Fruit fly (Drosophila melanogaster) whole organism, embryonic: ENCODE measurements around the gene CG46440.
A peak's percentile ranks its signal among the peaks of the same experiment; 100 is the strongest.

Source experiments
- Abd-B ChIP-seq: fragments of 200-800 bp; sonication (Bioruptor generic); optimal IDR thresholded peaks from 2 replicates; lab custom pipeline; 2018; ENCODE audit warnings: missing biosample characterization, mild to moderate bottlenecking, missing genetic modification characterization, moderate library complexity
- Bgb ChIP-seq: fragments of 200-800 bp; sonication (Bioruptor generic); IDR thresholded peaks from 2 replicates; pipeline ENCODE4 v1.3.6; 2022; ENCODE audit warnings: missing biosample characterization, missing genetic modification characterization; ENCODE audit not compliant: partially characterized antibody
- CG10267 ChIP-seq: fragments of 200-800 bp; sonication (Bioruptor generic); optimal IDR thresholded peaks from 2 replicates; lab custom pipeline; 2018; ENCODE audit warnings: missing biosample characterization, mild to moderate bottlenecking, missing genetic modification characterization, moderate library complexity
- CG11085 ChIP-seq: fragments of 200-800 bp; sonication (Bioruptor generic); IDR thresholded peaks from 2 replicates; pipeline ENCODE4 v1.3.6; 2022; ENCODE audit warnings: missing biosample characterization, missing genetic modification characterization
- CG11398 ChIP-seq: fragments of 200-800 bp; sonication (Bioruptor generic); optimal IDR thresholded peaks from 2 replicates; lab custom pipeline; 2016; ENCODE audit warnings: missing biosample characterization, missing genetic modification characterization
- CG12299 ChIP-seq: fragments of 200-800 bp; sonication (Bioruptor generic); optimal IDR thresholded peaks from 2 replicates; lab custom pipeline; 2018; ENCODE audit warnings: missing biosample characterization, mild to moderate bottlenecking, missing genetic modification characterization
- CG15073 ChIP-seq: fragments of 200-800 bp; sonication (Bioruptor generic); optimal IDR thresholded peaks from 2 replicates; lab custom pipeline; 2016; ENCODE audit warnings: missing biosample characterization, missing genetic modification characterization
- CG15269 ChIP-seq: fragments of 200-800 bp; sonication (Bioruptor generic); optimal IDR thresholded peaks from 2 replicates; lab custom pipeline; 2018; ENCODE audit warnings: missing biosample characterization, mild to moderate bottlenecking, missing genetic modification characterization, moderate library complexity
- CG17829 ChIP-seq: fragments of 200-800 bp; optimal IDR thresholded peaks from 2 replicates; lab custom pipeline; 2019; ENCODE audit warnings: missing biosample characterization, mild to moderate bottlenecking, missing genetic modification characterization, moderate library complexity
- CG18764 ChIP-seq: fragments of 200-800 bp; sonication (Bioruptor generic); optimal IDR thresholded peaks from 3 replicates; lab custom pipeline; 2016; ENCODE audit warnings: missing biosample characterization, missing genetic modification characterization
- CG6791 ChIP-seq: fragments of 200-800 bp; sonication (Bioruptor generic); IDR thresholded peaks from 3 replicates; pipeline ENCODE4 v1.3.6; 2022; ENCODE audit warnings: missing biosample characterization, missing genetic modification characterization; ENCODE audit not compliant: partially characterized antibody
- CG7357 ChIP-seq: fragments of 200-800 bp; sonication (Bioruptor generic); IDR thresholded peaks from 3 replicates; pipeline ENCODE4 v1.3.6; 2022; ENCODE audit warnings: missing biosample characterization, missing genetic modification characterization
- Dip2 ChIP-seq: fragments of 200-800 bp; sonication (Bioruptor generic); IDR thresholded peaks from 2 replicates; pipeline ENCODE4 v1.3.6; 2022; ENCODE audit warnings: missing biosample characterization, missing genetic modification characterization
- Doc3 ChIP-seq: fragments of 200-800 bp; sonication (Bioruptor generic); IDR thresholded peaks from 3 replicates; pipeline ENCODE4 v1.3.6; 2022; ENCODE audit warnings: missing biosample characterization, missing genetic modification characterization; ENCODE audit not compliant: partially characterized antibody
- Dp ChIP-seq: fragments of 200-800 bp; sonication (Bioruptor generic); optimal IDR thresholded peaks from 2 replicates; lab custom pipeline; 2018; ENCODE audit warnings: missing biosample characterization, mild to moderate bottlenecking, missing genetic modification characterization, moderate library complexity
- Dref ChIP-seq: fragments of 200-800 bp; sonication (Bioruptor generic); IDR thresholded peaks from 2 replicates; pipeline ENCODE4 v1.3.6; 2022; ENCODE audit warnings: missing biosample characterization, missing genetic modification characterization
- E2f1 ChIP-seq: fragments of 200-800 bp; sonication (Bioruptor generic); IDR thresholded peaks from 2 replicates; pipeline ENCODE4 v1.3.6; 2022; ENCODE audit warnings: missing biosample characterization, missing genetic modification characterization
- Fer3 ChIP-seq: fragments of 200-800 bp; sonication (Bioruptor generic); optimal IDR thresholded peaks from 2 replicates; lab custom pipeline; 2018; ENCODE audit warnings: missing biosample characterization, mild to moderate bottlenecking, missing genetic modification characterization, moderate library complexity
- Hmr ChIP-seq: fragments of 200-800 bp; sonication (Bioruptor generic); optimal IDR thresholded peaks from 3 replicates; lab custom pipeline; 2017; ENCODE audit warnings: mild to moderate bottlenecking, missing biosample characterization, missing genetic modification reagents, missing genetic modification characterization
- Oaz ChIP-seq: fragments of 200-800 bp; sonication (Bioruptor generic); IDR thresholded peaks from 2 replicates; pipeline ENCODE4 v1.3.6; 2022; ENCODE audit warnings: missing biosample characterization, missing genetic modification characterization
- Scr ChIP-seq: fragments of 200-800 bp; sonication (Bioruptor generic); IDR thresholded peaks from 2 replicates; pipeline ENCODE4 v1.3.6; 2022; ENCODE audit warnings: missing biosample characterization, missing genetic modification characterization; ENCODE audit not compliant: partially characterized antibody
- Spps ChIP-seq: fragments of 200-800 bp; sonication (Bioruptor generic); optimal IDR thresholded peaks from 2 replicates; lab custom pipeline; 2018; ENCODE audit warnings: missing biosample characterization, mild to moderate bottlenecking, missing genetic modification characterization
- Xbp1 ChIP-seq: fragments of 200-800 bp; sonication (Bioruptor generic); optimal IDR thresholded peaks from 3 replicates; lab custom pipeline; 2016; ENCODE audit warnings: missing biosample characterization, mild to moderate bottlenecking, missing genetic modification characterization
- ab ChIP-seq: fragments of 200-800 bp; sonication (Bioruptor generic); optimal IDR thresholded peaks from 2 replicates; lab custom pipeline; 2016; ENCODE audit warnings: missing biosample characterization, missing genetic modification characterization
- amos ChIP-seq: fragments of 200-800 bp; sonication (Bioruptor generic); IDR thresholded peaks from 2 replicates; pipeline ENCODE4 v1.3.6; 2022; ENCODE audit warnings: missing biosample characterization, missing genetic modification characterization; ENCODE audit not compliant: partially characterized antibody
- cad ChIP-seq: fragments of >200 bp; optimal IDR thresholded peaks from 2 replicates; lab custom pipeline; 2017; ENCODE audit warnings: missing biosample characterization, missing genetic modification characterization
- caup ChIP-seq: fragments of 200-800 bp; sonication (Bioruptor generic); optimal IDR thresholded peaks from 3 replicates; lab custom pipeline; 2017; ENCODE audit warnings: missing biosample characterization, mild to moderate bottlenecking, missing genetic modification characterization, moderate library complexity; ENCODE audit not compliant: severe bottlenecking
- chif ChIP-seq, 2 experiments: fragments of 200-800 bp; sonication (Bioruptor generic); optimal IDR thresholded peaks; 3 replicates each; lab custom pipeline; 2016; ENCODE audit warnings: missing biosample characterization in 2 of 2, missing genetic modification characterization in 2 of 2
- chinmo ChIP-seq: fragments of 200-800 bp; sonication (Bioruptor generic); IDR thresholded peaks from 4 replicates; pipeline ENCODE4 v1.3.6; 2022; ENCODE audit warnings: missing biosample characterization, missing genetic modification characterization; ENCODE audit not compliant: partially characterized antibody
- crp ChIP-seq, 2 experiments: fragments of 200-800 bp; sonication (Bioruptor generic); optimal IDR thresholded peaks; 2 replicates in 1 of 2; 3 replicates in 1 of 2; lab custom pipeline; 2017; ENCODE audit warnings: missing biosample characterization in 2 of 2, missing genetic modification characterization in 2 of 2, mild to moderate bottlenecking in 1 of 2, moderate library complexity in 1 of 2
- danr ChIP-seq: fragments of 200-800 bp; sonication (Bioruptor generic); IDR thresholded peaks from 2 replicates; pipeline ENCODE4 v1.3.6; 2022; ENCODE audit warnings: missing biosample characterization, missing genetic modification characterization
- ems ChIP-seq: fragments of 200-800 bp; sonication (Bioruptor generic); optimal IDR thresholded peaks from 3 replicates; lab custom pipeline; 2016; ENCODE audit warnings: missing biosample characterization, missing genetic modification characterization
- eve ChIP-seq, 2 experiments: fragments of >200 bp; optimal IDR thresholded peaks; 2 replicates each; lab custom pipeline; 2017; ENCODE audit warnings: missing biosample characterization in 2 of 2, missing genetic modification characterization in 2 of 2
- fd102C ChIP-seq: fragments of 200-800 bp; sonication (Bioruptor generic); optimal IDR thresholded peaks from 2 replicates; lab custom pipeline; 2018; ENCODE audit warnings: missing biosample characterization, mild to moderate bottlenecking, missing genetic modification characterization, moderate library complexity
- gce ChIP-seq: fragments of 200-800 bp; sonication (Bioruptor generic); IDR thresholded peaks from 3 replicates; pipeline ENCODE4 v1.3.6; 2022; ENCODE audit warnings: missing biosample characterization, missing genetic modification characterization
- gem ChIP-seq: fragments of 200-800 bp; sonication (Bioruptor generic); optimal IDR thresholded peaks from 2 replicates; lab custom pipeline; 2019; ENCODE audit warnings: missing biosample characterization, mild to moderate bottlenecking, missing genetic modification characterization, moderate library complexity
- hbn ChIP-seq: fragments of 200-800 bp; sonication (Bioruptor generic); IDR thresholded peaks from 2 replicates; pipeline ENCODE4 v1.3.6; 2022; ENCODE audit warnings: missing biosample characterization, missing genetic modification characterization; ENCODE audit not compliant: partially characterized antibody
- ind ChIP-seq: fragments of 200-800 bp; sonication (Bioruptor generic); optimal IDR thresholded peaks from 3 replicates; lab custom pipeline; 2016; ENCODE audit warnings: missing biosample characterization, missing genetic modification characterization
- inv ChIP-seq: fragments of 200-800 bp; sonication (Bioruptor generic); IDR thresholded peaks from 2 replicates; pipeline ENCODE4 v1.3.6; 2022; ENCODE audit warnings: missing biosample characterization, missing genetic modification characterization; ENCODE audit not compliant: partially characterized antibody
- knrl ChIP-seq: fragments of 200-800 bp; sonication (Bioruptor generic); IDR thresholded peaks from 3 replicates; pipeline ENCODE4 v1.3.6; 2022; ENCODE audit warnings: missing biosample characterization, missing genetic modification characterization; ENCODE audit not compliant: partially characterized antibody
- lmd ChIP-seq: fragments of 200-800 bp; sonication (Bioruptor generic); IDR thresholded peaks from 2 replicates; pipeline ENCODE4 v1.3.6; 2022; ENCODE audit warnings: missing biosample characterization, missing genetic modification characterization
- mld ChIP-seq: fragments of 200-800 bp; sonication (Bioruptor generic); IDR thresholded peaks from 3 replicates; pipeline ENCODE4 v1.3.6; 2022; ENCODE audit warnings: missing biosample characterization, missing genetic modification characterization; ENCODE audit not compliant: partially characterized antibody
- otp ChIP-seq: fragments of 200-800 bp; sonication (Bioruptor generic); IDR thresholded peaks from 3 replicates; pipeline ENCODE4, ENCODE4 v1.3.6; 2022; ENCODE audit warnings: missing biosample characterization, missing genetic modification characterization
- pros ChIP-seq: fragments of 200-800 bp; sonication (Bioruptor generic); optimal IDR thresholded peaks from 3 replicates; lab custom pipeline; 2019; ENCODE audit warnings: missing biosample characterization, mild to moderate bottlenecking, missing genetic modification characterization, moderate library complexity
- run ChIP-seq: fragments of 200-800 bp; sonication (Bioruptor generic); optimal IDR thresholded peaks from 3 replicates; lab custom pipeline; 2018; ENCODE audit warnings: missing biosample characterization, mild to moderate bottlenecking, missing genetic modification characterization
- sens-2 ChIP-seq: fragments of 200-800 bp; sonication (Bioruptor generic); IDR thresholded peaks from 2 replicates; pipeline ENCODE4 v1.3.6; 2022; ENCODE audit warnings: missing biosample characterization, missing genetic modification characterization
- seq ChIP-seq: fragments of 200-800 bp; sonication (Bioruptor generic); IDR thresholded peaks from 2 replicates; pipeline ENCODE4 v1.3.6; 2022; ENCODE audit warnings: missing biosample characterization, missing genetic modification characterization
- slou ChIP-seq: fragments of 200-800 bp; sonication (Bioruptor generic); optimal IDR thresholded peaks from 3 replicates; lab custom pipeline; 2016; ENCODE audit warnings: missing biosample characterization, missing genetic modification characterization
- stwl ChIP-seq: fragments of 200-800 bp; sonication (Bioruptor generic); optimal IDR thresholded peaks from 3 replicates; lab custom pipeline; 2018; ENCODE audit warnings: missing biosample characterization, mild to moderate bottlenecking, missing genetic modification characterization, moderate library complexity
- zen2 ChIP-seq: fragments of 200-800 bp; sonication (Bioruptor generic); IDR thresholded peaks from 3 replicates; pipeline ENCODE4 v1.3.6; 2022; ENCODE audit warnings: missing biosample characterization, missing genetic modification characterization; ENCODE audit not compliant: partially characterized antibody

The CG46440 gene

DNA sequence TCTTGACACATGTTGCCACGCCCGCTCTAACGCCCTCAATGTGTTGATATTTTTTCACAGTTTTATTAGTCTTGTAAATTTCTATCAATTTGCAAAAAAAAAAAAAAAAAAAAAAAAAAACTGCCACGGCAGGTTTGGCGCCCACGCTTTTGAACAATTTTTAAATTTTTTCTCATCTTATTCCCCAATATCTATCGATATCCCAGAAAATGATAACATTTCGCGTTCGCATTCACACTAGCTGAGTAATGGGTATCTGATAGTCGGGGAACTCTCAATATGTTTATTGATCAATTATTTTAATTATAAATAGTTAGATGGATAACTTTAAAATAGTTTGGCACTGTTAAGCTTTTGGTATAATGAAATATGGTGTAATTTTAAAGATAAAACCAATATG lies 16.3 kb downstream of the CG46440 start (continued):
- peak; percentile 97 for TF ChIP-seq Bgb (GFP tag; lab: Robert Waterston, UW)
- peak; percentile 70; the same call in 2 of the 3 replicates for TF ChIP-seq Doc3 (GFP tag; lab: Robert Waterston, UW)
- peak; percentile 90; the same call in 2 of the 3 replicates for TF ChIP-seq zen2 (GFP tag; lab: Robert Waterston, UW)
- TF ChIP-seq CG11085 = no peak
- TF ChIP-seq Scr (GFP tag; lab: Robert Waterston, UW) = peak; percentile 76
- TF ChIP-seq pros = no peak
- no peak for TF ChIP-seq Fer3
- peak; percentile 44; the same call in 1 of the 2 replicates for TF ChIP-seq hbn
- TF ChIP-seq CG12299 = no peak
- TF ChIP-seq CG11398 (GFP tag; lab: Kevin White, UChicago) = no peak
- TF ChIP-seq Dip2 = no peak
- peak; percentile 81; the same call in 3 of the 4 replicates for TF ChIP-seq chinmo (GFP tag; lab: Robert Waterston, UW)
- no peak for TF ChIP-seq CG15073 (GFP tag; lab: Kevin White, UChicago)
- no peak for TF ChIP-seq ems (GFP tag; lab: Kevin White, UChicago)
- TF ChIP-seq CG17829 (tag; lab: Kevin White, UChicago) = no peak
- no peak for TF ChIP-seq stwl (tag; lab: Kevin White, UChicago)
- peak; percentile 64; the same call in 2 of the 3 replicates for TF ChIP-seq knrl (GFP tag; lab: Robert Waterston, UW)
- TF ChIP-seq Spps (tag; lab: Kevin White, UChicago) = no peak
- TF ChIP-seq Abd-B (GFP tag; lab: Kevin White, UChicago) = no peak
- TF ChIP-seq gce (GFP tag; lab: Robert Waterston, UW) = no peak
- TF ChIP-seq ab = no peak
- TF ChIP-seq run (tag; lab: Kevin White, UChicago) = no peak
- no peak for TF ChIP-seq eve (GFP tag; optimal IDR thresholded peaks at IDR 0.05; lab: Kevin White, UChicago)
- TF ChIP-seq gem = no peak
- TF ChIP-seq CG7357 (GFP tag; lab: Robert Waterston, UW) = no peak
- peak; percentile 37; the same call in 1 of the 2 replicates for TF ChIP-seq Dref (GFP tag; lab: Robert Waterston, UW)
- TF ChIP-seq sens-2 (GFP tag; lab: Robert Waterston, UW) = no peak
- TF ChIP-seq CG6791 (GFP tag; lab: Robert Waterston, UW) = peak; percentile 99
- no peak for TF ChIP-seq CG15269
- no peak for TF ChIP-seq seq (GFP tag; lab: Robert Waterston, UW)
- no peak for TF ChIP-seq ind (GFP tag; lab: Kevin White, UChicago)
- no peak for TF ChIP-seq Xbp1
- no peak for TF ChIP-seq crp (GFP tag; optimal IDR thresholded peaks at IDR 0.05; lab: Kevin White, UChicago)
- no peak for TF ChIP-seq E2f1 (GFP tag; lab: Robert Waterston, UW)
- peak; percentile 70 for TF ChIP-seq amos (GFP tag; lab: Robert Waterston, UW)
- TF ChIP-seq caup = no peak
- no peak for TF ChIP-seq Hmr (GFP tag; lab: Kevin White, UChicago)
- TF ChIP-seq Dp = peak; percentile 55
- TF ChIP-seq lmd = no peak
- TF ChIP-seq danr = no peak
- TF ChIP-seq Oaz (GFP tag; lab: Robert Waterston, UW) = no peak
- TF ChIP-seq CG18764 = no peak
- TF ChIP-seq fd102C (GFP tag; lab: Kevin White, UChicago) = no peak
- TF ChIP-seq inv (GFP tag; lab: Robert Waterston, UW) = peak; percentile 82
- TF ChIP-seq cad = no peak
- no peak for TF ChIP-seq otp (GFP tag; lab: Robert Waterston, UW)
- TF ChIP-seq CG10267 = no peak
- peak; percentile 98 for TF ChIP-seq mld
- TF ChIP-seq chif (GFP tag; optimal IDR thresholded peaks at IDR 0.05; lab: Kevin White, UChicago) = no peak
- no peak for TF ChIP-seq slou (GFP tag; lab: Kevin White, UChicago)
